Worm (Caenorhabditis elegans) whole organism, L2 larva: ENCODE results near the gene R160.10.
A peak's percentile ranks its signal among the peaks of the same experiment; 100 is the strongest.

Experiments
- C34F6.9 ChIP-seq: fragments of 150-350 bp; optimal IDR thresholded peaks from 2 replicates; lab custom pipeline; 2014; ENCODE audit warnings: missing biosample characterization, missing genetic modification characterization
- F13H6.1 ChIP-seq: sonication (generic microtip); optimal IDR thresholded peaks from 2 replicates; lab custom pipeline; 2016; ENCODE audit warnings: missing genetic modification characterization, missing compliant biosample characterization
- R02D3.7 ChIP-seq: fragments of 150-350 bp; optimal IDR thresholded peaks from 2 replicates; lab custom pipeline; 2014; ENCODE audit warnings: missing biosample characterization, missing genetic modification characterization
- Y55F3AM.14 ChIP-seq: fragments of 200-800 bp; sonication (Bioruptor generic); optimal IDR thresholded peaks from 2 replicates; lab custom pipeline; 2018; ENCODE audit warnings: mild to moderate bottlenecking, missing genetic modification characterization, missing compliant biosample characterization
- ZK546.5 ChIP-seq: sonication (generic microtip); optimal IDR thresholded peaks from 2 replicates; lab custom pipeline; 2017; ENCODE audit warnings: missing biosample characterization, missing genetic modification characterization
- alr-1 ChIP-seq: fragments of 150-350 bp; optimal IDR thresholded peaks from 2 replicates; lab custom pipeline; 2014; ENCODE audit warnings: missing biosample characterization, missing genetic modification characterization
- blmp-1 ChIP-seq: sonication (generic microtip); optimal IDR thresholded peaks from 2 replicates; lab custom pipeline; 2017; ENCODE audit warnings: missing genetic modification characterization, mild to moderate bottlenecking, missing compliant biosample characterization, antibody characterized with exemption, moderate library complexity; ENCODE audit not compliant: insufficient read depth
- ceh-82 ChIP-seq: fragments of 150-350 bp; optimal IDR thresholded peaks from 2 replicates; lab custom pipeline; 2014; ENCODE audit warnings: missing biosample characterization, missing genetic modification characterization
- crh-2 ChIP-seq: sonication (generic microtip); optimal IDR thresholded peaks from 2 replicates; lab custom pipeline; 2017; ENCODE audit warnings: missing biosample characterization, missing genetic modification characterization
- dmd-4 ChIP-seq: sonication (generic microtip); optimal IDR thresholded peaks from 2 replicates; lab custom pipeline; 2017; ENCODE audit warnings: missing biosample characterization, missing genetic modification characterization
- egl-27 ChIP-seq: sonication (generic microtip); optimal IDR thresholded peaks from 3 replicates; lab custom pipeline; 2017; ENCODE audit warnings: missing biosample characterization, missing genetic modification reagents, missing genetic modification characterization
- elt-1 ChIP-seq: fragments of 150-350 bp; optimal IDR thresholded peaks from 2 replicates; lab custom pipeline; 2014; ENCODE audit warnings: missing biosample characterization, missing genetic modification characterization
- elt-3 ChIP-seq: sonication (generic microtip); optimal IDR thresholded peaks from 2 replicates; lab custom pipeline; 2017; ENCODE audit warnings: missing biosample characterization, missing genetic modification characterization
- fos-1 ChIP-seq: fragments of 150-350 bp; optimal IDR thresholded peaks from 2 replicates; lab custom pipeline; 2014; ENCODE audit warnings: missing biosample characterization, missing genetic modification characterization
- gmeb-1 ChIP-seq: fragments of 150-350 bp; optimal IDR thresholded peaks from 2 replicates; lab custom pipeline; 2014; ENCODE audit warnings: missing biosample characterization, missing genetic modification characterization
- lin-13 ChIP-seq: fragments of 150-350 bp; optimal IDR thresholded peaks from 2 replicates; lab custom pipeline; 2014; ENCODE audit warnings: missing biosample characterization, missing genetic modification reagents, missing genetic modification characterization
- lin-39 ChIP-seq: fragments of 150-350 bp; optimal IDR thresholded peaks from 2 replicates; lab custom pipeline; 2014; ENCODE audit warnings: missing biosample characterization, missing genetic modification reagents, missing genetic modification characterization
- lsy-2 ChIP-seq, 2 experiments: fragments of 150-350 bp in 1 of 2; sonication (generic microtip) in 1 of 2; optimal IDR thresholded peaks; 2 replicates each; lab custom pipeline; 2014 to 2017; ENCODE audit warnings: missing biosample characterization in 2 of 2, missing genetic modification characterization in 2 of 2
- mab-5 ChIP-seq: fragments of 150-350 bp; optimal IDR thresholded peaks from 2 replicates; lab custom pipeline; 2014; ENCODE audit warnings: missing biosample characterization, missing genetic modification characterization
- mbf-1 ChIP-seq: sonication (generic microtip); optimal IDR thresholded peaks from 2 replicates; lab custom pipeline; 2017; ENCODE audit warnings: missing biosample characterization, missing genetic modification characterization
- mdl-1 ChIP-seq, 2 experiments: fragments of 150-350 bp in 1 of 2; sonication (generic microtip) in 1 of 2; optimal IDR thresholded peaks; 2 replicates each; lab custom pipeline; 2017; ENCODE audit warnings: missing biosample characterization in 2 of 2, missing genetic modification characterization in 2 of 2
- nhr-11 ChIP-seq: fragments of 150-350 bp; optimal IDR thresholded peaks from 2 replicates; lab custom pipeline; 2014; ENCODE audit warnings: missing biosample characterization, missing genetic modification characterization
- nhr-12 ChIP-seq: fragments of 150-350 bp; optimal IDR thresholded peaks from 2 replicates; lab custom pipeline; 2014; ENCODE audit warnings: missing biosample characterization, missing genetic modification characterization
- nhr-129 ChIP-seq: fragments of 150-350 bp; optimal IDR thresholded peaks from 2 replicates; lab custom pipeline; 2014; ENCODE audit warnings: missing biosample characterization, missing genetic modification characterization
- nhr-21 ChIP-seq: fragments of 150-350 bp; optimal IDR thresholded peaks from 2 replicates; lab custom pipeline; 2014; ENCODE audit warnings: missing biosample characterization, missing genetic modification characterization
- nhr-23 ChIP-seq: fragments of 150-350 bp; optimal IDR thresholded peaks from 2 replicates; lab custom pipeline; 2014; ENCODE audit warnings: missing biosample characterization, missing genetic modification reagents, missing genetic modification characterization
- nhr-25 ChIP-seq: fragments of 150-350 bp; sonication (generic microtip); optimal IDR thresholded peaks from 3 replicates; lab custom pipeline; 2014; ENCODE audit warnings: missing biosample characterization, missing genetic modification characterization
- nhr-77 ChIP-seq: fragments of 150-350 bp; optimal IDR thresholded peaks from 2 replicates; lab custom pipeline; 2014; ENCODE audit warnings: missing biosample characterization, missing genetic modification characterization
- peb-1 ChIP-seq: fragments of 150-350 bp; optimal IDR thresholded peaks from 2 replicates; lab custom pipeline; 2014; ENCODE audit warnings: missing biosample characterization, missing genetic modification characterization
- sem-4 ChIP-seq: fragments of 150-350 bp; optimal IDR thresholded peaks from 2 replicates; lab custom pipeline; 2014; ENCODE audit warnings: missing biosample characterization, missing genetic modification reagents, missing genetic modification characterization
- skn-1 ChIP-seq: sonication (generic microtip); optimal IDR thresholded peaks from 2 replicates; lab custom pipeline; 2017; ENCODE audit warnings: missing biosample characterization, missing genetic modification characterization
- sma-3 ChIP-seq: sonication (generic microtip); optimal IDR thresholded peaks from 2 replicates; lab custom pipeline; 2016; ENCODE audit warnings: missing genetic modification reagents, missing genetic modification characterization, missing compliant biosample characterization
- sma-9 ChIP-seq, 2 experiments: fragments of 150-350 bp in 1 of 2; sonication (generic microtip) in 1 of 2; optimal IDR thresholded peaks; 2 replicates each; lab custom pipeline; 2014 to 2016; ENCODE audit warnings: missing genetic modification characterization in 2 of 2, mild to moderate bottlenecking in 1 of 2, missing biosample characterization in 1 of 2, missing compliant biosample characterization in 1 of 2, missing genetic modification reagents in 1 of 2, moderate library complexity in 1 of 2
- snpc-4 ChIP-seq: fragments of 150-350 bp; optimal IDR thresholded peaks from 2 replicates; lab custom pipeline; 2014; ENCODE audit warnings: missing biosample characterization, missing genetic modification characterization
- unc-39 ChIP-seq: fragments of 150-350 bp; optimal IDR thresholded peaks from 2 replicates; lab custom pipeline; 2014; ENCODE audit warnings: missing biosample characterization, missing genetic modification characterization
- unc-55 ChIP-seq: fragments of 150-350 bp; sonication (generic microtip); optimal IDR thresholded peaks from 3 replicates; lab custom pipeline; 2014; ENCODE audit warnings: missing biosample characterization, missing genetic modification reagents, missing genetic modification characterization
- zag-1 ChIP-seq: fragments of 150-350 bp; optimal IDR thresholded peaks from 2 replicates; lab custom pipeline; 2014; ENCODE audit warnings: missing biosample characterization, missing genetic modification characterization
- ztf-1 ChIP-seq: fragments of 200-800 bp; sonication (Bioruptor generic); conservative IDR thresholded peaks from 2 replicates; pipeline ENCODE4 v1.3.6; 2022; ENCODE audit warnings: missing genetic modification characterization, missing compliant biosample characterization
- ztf-11 ChIP-seq: sonication (generic microtip); optimal IDR thresholded peaks from 2 replicates; lab custom pipeline; 2017; ENCODE audit warnings: missing biosample characterization, missing genetic modification characterization
- ztf-4 ChIP-seq: fragments of 150-350 bp; optimal IDR thresholded peaks from 2 replicates; lab custom pipeline; 2014; ENCODE audit warnings: missing biosample characterization, missing genetic modification characterization

R160.10 gene

DNA sequence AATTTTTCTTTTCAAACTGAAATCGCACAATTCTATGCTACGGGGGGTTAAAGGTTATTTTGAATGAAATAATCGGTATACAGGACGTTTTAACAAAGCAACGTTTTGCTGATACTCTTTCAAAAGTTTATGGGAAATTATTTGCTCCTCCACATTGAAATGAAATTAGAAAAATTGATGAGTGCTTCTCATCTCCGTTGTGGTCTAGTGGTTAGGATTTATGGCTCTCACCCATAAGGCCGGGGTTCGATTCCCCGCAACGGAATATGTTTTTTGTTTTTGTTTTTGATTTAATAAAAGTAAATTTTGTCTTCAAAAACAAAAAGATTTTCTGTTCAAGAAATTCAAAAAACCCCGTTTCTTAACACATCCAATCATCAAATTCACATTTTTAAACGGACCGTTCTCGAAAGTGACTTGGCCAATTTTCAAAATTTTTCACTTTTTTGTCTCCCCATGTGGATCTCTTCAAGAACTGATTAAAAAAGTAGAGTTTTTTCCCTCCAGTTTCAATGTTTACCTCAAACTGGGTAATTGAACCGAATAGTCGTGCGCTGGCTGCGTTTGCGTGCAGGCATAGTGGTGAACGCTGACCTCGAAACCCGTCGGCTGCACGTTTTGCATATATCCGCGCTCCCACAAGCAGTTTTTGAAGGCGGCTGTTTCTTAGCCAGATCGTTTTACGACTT lies 42.4 kb upstream of the R160.10 start:
- TF ChIP-seq lin-13 (no peak), gmeb-1 (tag; lab: Kevin White, UChicago) (no peak), dmd-4 (tag; lab: Kevin White, UChicago) (no peak), sma-9 (GFP tag; optimal IDR thresholded peaks at IDR 0.05; lab: Kevin White, UChicago) (no peak), sma-9 (tag; optimal IDR thresholded peaks at IDR 0.05; lab: Kevin White, UChicago) (no peak), alr-1 (tag; lab: Kevin White, UChicago) (no peak), elt-3 (no peak), Y55F3AM.14 (no peak), ztf-1 (GFP tag; lab: Robert Waterston, UW) (no peak), fos-1 (tag; lab: Kevin White, UChicago) (no peak), nhr-11 (no peak), ztf-4 (tag; lab: Kevin White, UChicago) (no peak), egl-27 (tag; lab: Kevin White, UChicago) (no peak), ceh-82 (tag; lab: Kevin White, UChicago) (no peak), nhr-77 (no peak), nhr-129 (tag; lab: Kevin White, UChicago) (no peak), F13H6.1 (no peak), crh-2 (tag; lab: Kevin White, UChicago) (no peak), mbf-1 (tag; lab: Kevin White, UChicago) (no peak)

DNA sequence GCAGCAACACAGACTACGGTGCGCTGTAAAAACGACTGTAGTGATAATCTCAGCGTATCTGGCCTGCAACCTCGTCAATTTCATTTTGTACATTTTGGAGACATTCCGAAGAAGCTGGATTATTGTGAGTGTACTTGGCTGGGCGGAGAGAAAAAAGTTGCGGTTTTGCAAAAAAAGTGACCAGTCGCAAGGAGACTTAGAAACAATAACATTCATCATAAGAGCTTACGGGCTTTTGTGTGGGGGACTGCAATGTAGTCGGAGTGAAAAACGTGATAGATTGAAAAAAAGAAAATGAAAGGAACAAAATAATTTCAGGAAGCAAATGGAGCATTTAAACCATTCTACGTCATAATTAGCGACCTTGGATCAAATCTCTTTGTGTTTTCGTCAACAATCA lies 41.2 kb upstream of the R160.10 start:
- TF ChIP-seq ZK546.5 (tag; lab: Kevin White, UChicago) (no peak), ceh-82 (tag; lab: Kevin White, UChicago) (no peak), Y55F3AM.14 (no peak), ztf-4 (tag; lab: Kevin White, UChicago) (no peak), lsy-2 (tag; optimal IDR thresholded peaks at IDR 0.05; lab: Kevin White, UChicago) (no peak), mab-5 (tag; lab: Kevin White, UChicago) (peak; percentile 76), skn-1 (tag; lab: Kevin White, UChicago) (no peak), lin-13 (no peak), zag-1 (tag; lab: Kevin White, UChicago) (peak; percentile 22), nhr-12 (tag; lab: Kevin White, UChicago) (no peak), unc-55 (GFP tag; lab: Kevin White, UChicago) (peak; percentile 52), nhr-25 (tag; lab: Kevin White, UChicago) (no peak), peb-1 (tag; lab: Kevin White, UChicago) (no peak), elt-1 (tag; lab: Kevin White, UChicago) (no peak), sma-9 (GFP tag; optimal IDR thresholded peaks at IDR 0.05; lab: Kevin White, UChicago) (no peak), sma-9 (tag; optimal IDR thresholded peaks at IDR 0.05; lab: Kevin White, UChicago) (no peak), nhr-21 (no peak), sem-4 (tag; lab: Kevin White, UChicago) (no peak), lin-39 (tag; lab: Kevin White, UChicago) (no peak)

DNA sequence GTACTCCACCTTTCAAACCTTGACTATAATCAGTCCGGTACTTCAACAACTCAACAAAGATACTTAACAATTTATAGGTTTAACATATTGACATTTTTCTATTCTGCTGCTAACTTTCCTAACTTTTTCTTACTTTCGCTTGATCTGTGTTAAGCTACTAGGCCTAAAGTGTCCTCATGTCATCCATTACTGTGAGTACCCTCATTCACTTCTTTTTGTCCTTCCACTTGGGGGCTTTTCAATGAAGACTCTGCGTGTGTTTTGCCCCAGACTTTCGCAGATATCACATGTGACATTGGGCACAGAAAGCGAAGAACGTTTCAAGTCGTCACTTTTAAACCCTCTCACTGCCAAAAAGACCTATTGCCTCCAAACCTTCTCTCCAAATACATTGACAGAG lies 37.4 kb upstream of the R160.10 start:
- TF ChIP-seq zag-1 (tag; lab: Kevin White, UChicago) = peak; percentile 8
- TF ChIP-seq elt-3 = no peak
- no peak for TF ChIP-seq nhr-23 (tag; lab: Kevin White, UChicago)
- TF ChIP-seq C34F6.9 (tag; lab: Kevin White, UChicago) = no peak
- TF ChIP-seq sem-4 (tag; lab: Kevin White, UChicago) = no peak
- no peak for TF ChIP-seq skn-1 (tag; lab: Kevin White, UChicago)
- peak in 1 of 2 experiments; percentile 24 for TF ChIP-seq mdl-1 (tag; optimal IDR thresholded peaks at IDR 0.05; lab: Kevin White, UChicago)
- TF ChIP-seq snpc-4 = no peak
- TF ChIP-seq ztf-1 (GFP tag; lab: Robert Waterston, UW) = no peak
- TF ChIP-seq blmp-1 (tag; lab: Kevin White, UChicago) = no peak
- peak; percentile 44 for TF ChIP-seq mab-5 (tag; lab: Kevin White, UChicago)
- peak; percentile 9 for TF ChIP-seq unc-55 (GFP tag; lab: Kevin White, UChicago)
- no peak for TF ChIP-seq elt-1 (tag; lab: Kevin White, UChicago)
- no peak for TF ChIP-seq ztf-11 (tag; lab: Kevin White, UChicago)
- no peak for TF ChIP-seq alr-1 (tag; lab: Kevin White, UChicago)
- TF ChIP-seq nhr-11 = no peak
- peak; percentile 19 for TF ChIP-seq sma-9 (GFP tag; optimal IDR thresholded peaks at IDR 0.05; lab: Kevin White, UChicago)
- TF ChIP-seq sma-9 (tag; optimal IDR thresholded peaks at IDR 0.05; lab: Kevin White, UChicago) = no peak
- no peak for TF ChIP-seq nhr-12 (tag; lab: Kevin White, UChicago)
- no peak for TF ChIP-seq dmd-4 (tag; lab: Kevin White, UChicago)
- TF ChIP-seq lin-39 (tag; lab: Kevin White, UChicago) = no peak
- no peak for TF ChIP-seq sma-3 (GFP tag; lab: Kevin White, UChicago)
- no peak for TF ChIP-seq unc-39 (tag; lab: Kevin White, UChicago)
- no peak for TF ChIP-seq ZK546.5 (tag; lab: Kevin White, UChicago)
- no peak for TF ChIP-seq egl-27 (tag; lab: Kevin White, UChicago)
- no peak for TF ChIP-seq R02D3.7 (tag; lab: Kevin White, UChicago)
